Worm (Caenorhabditis elegans) whole organism, early embryonic: ENCODE results near the gene ZK622.4.

Experiments used
- B0310.2 ChIP-seq: sonication (generic microtip); optimal IDR thresholded peaks from 2 replicates; lab custom pipeline; 2016; ENCODE audit warnings: mild to moderate bottlenecking, missing genetic modification characterization, missing compliant biosample characterization
- F13C5.2 ChIP-seq: sonication (generic microtip); optimal IDR thresholded peaks from 2 replicates; lab custom pipeline; 2017; ENCODE audit warnings: mild to moderate bottlenecking, missing genetic modification characterization, inconsistent platforms, missing compliant biosample characterization
- aly-1 ChIP-seq: sonication (generic microtip); optimal IDR thresholded peaks from 2 replicates; lab custom pipeline; 2016; ENCODE audit warnings: missing genetic modification characterization, missing compliant biosample characterization
- ama-1 ChIP-seq: fragments of 150-350 bp; optimal IDR thresholded peaks from 2 replicates; lab custom pipeline; 2014
- ceh-13 ChIP-seq: fragments of 200-800 bp; sonication (Bioruptor generic); optimal IDR thresholded peaks from 2 replicates; lab custom pipeline; 2018; ENCODE audit warnings: mild to moderate bottlenecking, missing genetic modification characterization, missing compliant biosample characterization
- ceh-36 ChIP-seq: sonication (generic microtip); optimal IDR thresholded peaks from 2 replicates; lab custom pipeline; 2016; ENCODE audit warnings: missing genetic modification characterization, inconsistent platforms, missing compliant biosample characterization
- ets-7 ChIP-seq: sonication (generic microtip); optimal IDR thresholded peaks from 2 replicates; lab custom pipeline; 2016; ENCODE audit warnings: missing genotype, missing genetic modification characterization, missing compliant biosample characterization
- flt-1 ChIP-seq: fragments of 200-800 bp; sonication (Bioruptor generic); IDR thresholded peaks from 2 replicates; pipeline ENCODE4 v1.3.6; 2022; ENCODE audit warnings: missing genetic modification characterization, missing compliant biosample characterization
- hmbx-1 ChIP-seq: sonication (generic microtip); optimal IDR thresholded peaks from 2 replicates; lab custom pipeline; 2016; ENCODE audit warnings: mild to moderate bottlenecking, missing genetic modification characterization, missing compliant biosample characterization
- hmg-4 ChIP-seq: fragments of 200-800 bp; sonication (Bioruptor generic); optimal IDR thresholded peaks from 2 replicates; lab custom pipeline; 2018; ENCODE audit warnings: mild to moderate bottlenecking, missing genetic modification characterization, missing compliant biosample characterization
- hnd-1 ChIP-seq: sonication (generic microtip); optimal IDR thresholded peaks from 2 replicates; lab custom pipeline; 2016; ENCODE audit warnings: missing genetic modification characterization, missing compliant biosample characterization
- pes-1 ChIP-seq: fragments of 200-800 bp; sonication (Bioruptor generic); IDR thresholded peaks from 2 replicates; pipeline ENCODE4 v1.3.6; 2022; ENCODE audit warnings: missing genetic modification reagents, missing genetic modification characterization, missing compliant biosample characterization
- scrt-1 ChIP-seq: fragments of 200-800 bp; sonication (Bioruptor generic); IDR thresholded peaks from 2 replicates; pipeline ENCODE4 v1.3.6; 2022; ENCODE audit warnings: missing genetic modification characterization, missing compliant biosample characterization
- sea-1 ChIP-seq: fragments of 200-800 bp; sonication (Bioruptor generic); conservative IDR thresholded peaks from 2 replicates; pipeline ENCODE4 v1.3.6; 2022; ENCODE audit warnings: missing genetic modification characterization, missing compliant biosample characterization
- tbx-11 ChIP-seq: fragments of 200-800 bp; sonication (Bioruptor generic); IDR thresholded peaks from 2 replicates; pipeline ENCODE4 v1.3.6; 2022; ENCODE audit warnings: missing genetic modification characterization, missing compliant biosample characterization
- tbx-37 ChIP-seq: fragments of 200-800 bp; sonication (Bioruptor generic); conservative IDR thresholded peaks from 2 replicates; pipeline ENCODE4 v1.3.6; 2022; ENCODE audit warnings: missing genetic modification reagents, missing genetic modification characterization, missing compliant biosample characterization
- tra-4 ChIP-seq: sonication (generic microtip); optimal IDR thresholded peaks from 2 replicates; lab custom pipeline; 2017; ENCODE audit warnings: missing genetic modification characterization, missing compliant biosample characterization

The ZK622.4 gene

DNA sequence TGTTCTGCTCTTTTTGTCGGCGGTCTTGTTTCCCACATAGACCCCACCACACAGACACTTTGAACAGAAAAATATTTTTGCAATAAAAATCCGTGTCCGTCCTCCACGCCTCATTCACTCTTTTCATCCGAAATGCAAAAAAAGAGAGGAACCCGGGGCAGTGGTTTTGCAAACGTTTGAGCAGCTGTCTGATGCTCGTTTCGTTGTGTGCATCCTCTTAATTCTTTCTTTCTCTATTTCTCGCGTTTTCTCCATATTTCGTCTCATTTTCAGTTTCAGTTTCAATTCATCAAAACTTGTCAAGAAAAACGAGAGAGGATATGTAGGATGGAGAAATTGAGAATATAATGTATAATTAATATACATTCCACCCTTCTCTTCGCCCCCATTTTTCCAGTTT, 16.5 kb downstream of the ZK622.4 start:
- no peak for TF ChIP-seq ets-7

- TF ChIP-seq sea-1 (GFP tag; lab: Robert Waterston, UW) (no peak), B0310.2 (tag; lab: Kevin White, UChicago) (no peak), aly-1 (tag; lab: Kevin White, UChicago) (no peak), hmg-4 (GFP tag; lab: Kevin White, UChicago) (no peak)
These were observed 17.2 kb downstream of the ZK622.4 start for ce11 chrII:5309720-5310119.

DNA sequence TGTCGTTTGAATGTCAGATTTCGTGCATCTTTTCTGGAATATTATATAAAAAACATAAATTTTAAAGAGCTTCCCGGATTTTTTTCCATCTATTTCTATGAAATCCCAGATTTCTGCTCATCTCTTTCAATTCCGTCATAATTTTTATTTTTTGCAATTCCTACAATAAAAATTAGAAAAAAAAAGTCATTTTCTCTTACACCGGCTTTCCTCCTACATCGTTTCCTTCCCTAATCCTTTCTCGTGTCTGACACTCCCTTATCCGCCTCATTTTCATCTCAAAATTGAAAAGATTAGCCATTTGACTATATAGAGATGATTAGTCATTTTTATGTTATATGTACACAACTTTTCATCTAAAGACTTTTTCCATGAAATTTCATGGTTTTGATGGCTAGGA, 18.3 kb downstream of the ZK622.4 start:
- TF ChIP-seq ama-1 (lab: Kevin White, UChicago) (no peak), tbx-37 (GFP tag; lab: Robert Waterston, UW) (no peak)

ce11 chrII:5311746-5312145, 19.2 kb downstream of the ZK622.4 start, which contains the start of gene gcy-12:
Gene gcy-12 (plus strand): TSS chrII:5312046.
- no peak for TF ChIP-seq ceh-13
- TF ChIP-seq ceh-36 (tag; lab: Kevin White, UChicago) = no peak
- TF ChIP-seq sea-1 (GFP tag; lab: Robert Waterston, UW) = no peak
- no peak for TF ChIP-seq aly-1 (tag; lab: Kevin White, UChicago)
- no peak for TF ChIP-seq ama-1 (lab: Kevin White, UChicago)
- TF ChIP-seq scrt-1 (GFP tag; lab: Robert Waterston, UW) = no peak
- no peak for TF ChIP-seq B0310.2 (tag; lab: Kevin White, UChicago)
- TF ChIP-seq pes-1 = no peak
- TF ChIP-seq tra-4 = no peak
- no peak for TF ChIP-seq hnd-1 (tag; lab: Kevin White, UChicago)
- TF ChIP-seq flt-1 (GFP tag; lab: Robert Waterston, UW) = no peak
- no peak for TF ChIP-seq F13C5.2 (tag; lab: Kevin White, UChicago)
- no peak for TF ChIP-seq tbx-37 (GFP tag; lab: Robert Waterston, UW)
- no peak for TF ChIP-seq tbx-11 (GFP tag; lab: Robert Waterston, UW)

ce11 chrII:5320205-5320951, 27.9 kb downstream of the ZK622.4 start:
- no peak for TF ChIP-seq ets-7
- TF ChIP-seq B0310.2 (tag; lab: Kevin White, UChicago) = no peak
- TF ChIP-seq tbx-11 (GFP tag; lab: Robert Waterston, UW) = no peak
- no peak for TF ChIP-seq hmbx-1
- TF ChIP-seq F13C5.2 (tag; lab: Kevin White, UChicago) = no peak
- TF ChIP-seq scrt-1 (GFP tag; lab: Robert Waterston, UW) = no peak
- no peak for TF ChIP-seq tra-4
- TF ChIP-seq hmg-4 (GFP tag; lab: Kevin White, UChicago) = no peak
- no peak for TF ChIP-seq tbx-37 (GFP tag; lab: Robert Waterston, UW)
- TF ChIP-seq ceh-13 = no peak
- TF ChIP-seq sea-1 (GFP tag; lab: Robert Waterston, UW) = no peak
- TF ChIP-seq hnd-1 (tag; lab: Kevin White, UChicago) = no peak
- no peak for TF ChIP-seq pes-1

DNA sequence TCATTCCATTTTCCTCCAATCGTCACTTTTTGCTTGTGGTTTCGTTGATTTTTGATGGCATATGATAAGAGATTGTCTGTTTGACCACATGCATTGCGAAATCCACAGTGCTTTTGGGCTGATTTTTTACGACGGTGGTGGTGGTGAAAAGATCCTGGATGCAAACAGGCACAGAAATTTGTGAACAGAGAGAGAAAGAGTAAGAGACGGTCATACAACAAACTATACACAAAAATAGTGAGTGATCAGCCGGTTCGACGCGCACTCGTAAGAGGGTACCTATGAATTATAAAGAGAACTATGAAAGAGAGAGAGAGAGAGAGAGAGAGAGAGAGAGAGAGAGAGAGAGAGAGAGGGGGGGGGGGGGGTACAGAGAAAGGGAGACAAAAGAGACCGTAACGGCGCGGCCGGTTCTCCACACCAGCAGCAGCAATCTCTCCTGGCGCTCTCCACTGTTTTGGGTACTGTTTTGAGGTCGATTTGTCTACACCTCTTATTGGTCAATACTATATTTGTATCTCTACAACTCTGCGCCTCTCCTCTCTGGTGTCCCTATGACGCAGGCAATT, 29.3 kb downstream of the ZK622.4 start:
- TF ChIP-seq ceh-36 (tag; lab: Kevin White, UChicago) (peak; percentile 29), sea-1 (GFP tag; lab: Robert Waterston, UW) (no peak), hmbx-1 (no peak), ets-7 (no peak), tbx-37 (GFP tag; lab: Robert Waterston, UW) (no peak), hmg-4 (GFP tag; lab: Kevin White, UChicago) (peak; percentile 42), scrt-1 (GFP tag; lab: Robert Waterston, UW) (no peak)

ce11 chrII:5322732-5323326, 30.3 kb downstream of the ZK622.4 start, which contains the start of gene vhp-1:
Gene vhp-1 (plus strand): TSS chrII:5323276.
- TF ChIP-seq pes-1 (no peak), hmg-4 (GFP tag; lab: Kevin White, UChicago) (no peak), flt-1 (GFP tag; lab: Robert Waterston, UW) (no peak), ceh-13 (no peak), hmbx-1 (no peak), F13C5.2 (tag; lab: Kevin White, UChicago) (no peak), scrt-1 (GFP tag; lab: Robert Waterston, UW) (no peak), ama-1 (lab: Kevin White, UChicago) (no peak), B0310.2 (tag; lab: Kevin White, UChicago) (no peak), hnd-1 (tag; lab: Kevin White, UChicago) (no peak), sea-1 (GFP tag; lab: Robert Waterston, UW) (no peak), tbx-11 (GFP tag; lab: Robert Waterston, UW) (no peak)

ce11 chrII:5323773-5324172, 31.3 kb downstream of the ZK622.4 start:
- TF ChIP-seq pes-1 (no peak), aly-1 (tag; lab: Kevin White, UChicago) (no peak), tbx-11 (GFP tag; lab: Robert Waterston, UW) (no peak), ama-1 (lab: Kevin White, UChicago) (no peak), hnd-1 (tag; lab: Kevin White, UChicago) (no peak), ceh-36 (tag; lab: Kevin White, UChicago) (no peak), B0310.2 (tag; lab: Kevin White, UChicago) (no peak), hmbx-1 (no peak), F13C5.2 (tag; lab: Kevin White, UChicago) (no peak), scrt-1 (GFP tag; lab: Robert Waterston, UW) (no peak), sea-1 (GFP tag; lab: Robert Waterston, UW) (no peak), ets-7 (no peak), flt-1 (GFP tag; lab: Robert Waterston, UW) (no peak), tbx-37 (GFP tag; lab: Robert Waterston, UW) (no peak), hmg-4 (GFP tag; lab: Kevin White, UChicago) (no peak), tra-4 (no peak), ceh-13 (no peak)
